Fruit fly (Drosophila melanogaster) whole organism, embryonic: ENCODE data around the gene CG12279.
A peak's percentile ranks its signal among the peaks of the same experiment; 100 is the strongest.

Source experiments
- Ada2b ChIP-seq: fragments of 200-800 bp; sonication (Bioruptor generic); IDR thresholded peaks from 2 replicates; pipeline ENCODE4 v1.3.6; 2022; ENCODE audit warnings: missing biosample characterization, missing genetic modification characterization
- B-H1 ChIP-seq: fragments of 200-800 bp; sonication (Bioruptor generic); IDR thresholded peaks from 3 replicates; pipeline ENCODE4 v1.3.6; 2022; ENCODE audit warnings: missing biosample characterization, missing genetic modification characterization
- CG1024 ChIP-seq: fragments of 200-800 bp; sonication (Bioruptor generic); IDR thresholded peaks from 2 replicates; pipeline ENCODE4 v1.3.6; 2022; ENCODE audit warnings: missing biosample characterization, missing genetic modification characterization
- CG10431 ChIP-seq: fragments of 200-800 bp; sonication (Bioruptor generic); optimal IDR thresholded peaks from 3 replicates; lab custom pipeline; 2018; ENCODE audit warnings: missing biosample characterization, mild to moderate bottlenecking, missing genetic modification characterization
- CG10565 ChIP-seq: fragments of 200-800 bp; sonication (Bioruptor generic); optimal IDR thresholded peaks from 3 replicates; lab custom pipeline; 2016; ENCODE audit warnings: missing biosample characterization, mild to moderate bottlenecking, missing genetic modification characterization
- CG10979 ChIP-seq: fragments of 200-800 bp; sonication (Bioruptor generic); optimal IDR thresholded peaks from 2 replicates; lab custom pipeline; 2018; ENCODE audit warnings: missing biosample characterization, mild to moderate bottlenecking, missing genetic modification characterization, moderate library complexity
- CG11093 ChIP-seq: fragments of 200-800 bp; sonication (Bioruptor generic); IDR thresholded peaks from 3 replicates; pipeline ENCODE4 v1.3.6; 2022; ENCODE audit warnings: missing biosample characterization, missing genetic modification characterization
- CG11723 ChIP-seq: fragments of 200-800 bp; sonication (Bioruptor generic); optimal IDR thresholded peaks from 2 replicates; lab custom pipeline; 2017; ENCODE audit warnings: missing biosample characterization, mild to moderate bottlenecking, missing genetic modification characterization
- CG12236 ChIP-seq: fragments of 200-800 bp; sonication (Bioruptor generic); optimal IDR thresholded peaks from 2 replicates; lab custom pipeline; 2016; ENCODE audit warnings: missing biosample characterization, missing genetic modification characterization
- CG1233 ChIP-seq: fragments of 200-800 bp; sonication (Bioruptor generic); optimal IDR thresholded peaks from 4 replicates; lab custom pipeline; 2018; ENCODE audit warnings: missing biosample characterization, mild to moderate bottlenecking, missing genetic modification characterization
- CG12391 ChIP-seq: fragments of 200-800 bp; sonication (Bioruptor generic); optimal IDR thresholded peaks from 3 replicates; lab custom pipeline; 2018; ENCODE audit warnings: missing biosample characterization, mild to moderate bottlenecking, missing genetic modification characterization, moderate library complexity
- CG13123 ChIP-seq: fragments of 200-800 bp; sonication (Bioruptor generic); optimal IDR thresholded peaks from 2 replicates; lab custom pipeline; 2016; ENCODE audit warnings: missing biosample characterization, missing genetic modification characterization
- CG13296 ChIP-seq: fragments of 200-800 bp; sonication (Bioruptor generic); optimal IDR thresholded peaks from 3 replicates; lab custom pipeline; 2018; ENCODE audit warnings: missing biosample characterization, mild to moderate bottlenecking, missing genetic modification characterization
- CG13424 ChIP-seq: fragments of 200-800 bp; sonication (Bioruptor generic); optimal IDR thresholded peaks from 2 replicates; lab custom pipeline; 2019; ENCODE audit warnings: missing biosample characterization, mild to moderate bottlenecking, missing genetic modification characterization, moderate library complexity
- CG13624 ChIP-seq: fragments of 200-800 bp; sonication (Bioruptor generic); optimal IDR thresholded peaks from 2 replicates; lab custom pipeline; 2016; ENCODE audit warnings: missing biosample characterization, missing genetic modification characterization
- CG1647 ChIP-seq: fragments of 200-800 bp; sonication (Bioruptor generic); optimal IDR thresholded peaks from 3 replicates; lab custom pipeline; 2016; ENCODE audit warnings: missing biosample characterization, missing genetic modification characterization
- CG17359 ChIP-seq: fragments of 200-800 bp; sonication (Bioruptor generic); optimal IDR thresholded peaks from 3 replicates; lab custom pipeline; 2018; ENCODE audit warnings: missing biosample characterization, mild to moderate bottlenecking, missing genetic modification characterization, moderate library complexity
- CG17612 ChIP-seq: fragments of 200-800 bp; sonication (Bioruptor generic); IDR thresholded peaks from 2 replicates; pipeline ENCODE4 v1.3.6; 2022; ENCODE audit warnings: missing biosample characterization, missing genetic modification characterization
- CG18599 ChIP-seq: fragments of 200-800 bp; sonication (Bioruptor generic); optimal IDR thresholded peaks from 3 replicates; lab custom pipeline; 2017; ENCODE audit warnings: missing biosample characterization, missing genetic modification characterization, mild to moderate bottlenecking, moderate library complexity, missing genetic modification reagents
- CG2116 ChIP-seq: fragments of 200-800 bp; sonication (Bioruptor generic); optimal IDR thresholded peaks from 3 replicates; lab custom pipeline; 2018; ENCODE audit warnings: missing biosample characterization, mild to moderate bottlenecking, missing genetic modification characterization
- CG32772 ChIP-seq: fragments of 200-800 bp; sonication (Bioruptor generic); IDR thresholded peaks from 2 replicates; pipeline ENCODE4 v1.3.6; 2022; ENCODE audit warnings: missing biosample characterization, missing genetic modification characterization
- CG3407 ChIP-seq: fragments of 200-800 bp; sonication (Bioruptor generic); optimal IDR thresholded peaks from 2 replicates; lab custom pipeline; 2018; ENCODE audit warnings: missing biosample characterization, mild to moderate bottlenecking, missing genetic modification characterization
- CG34224 ChIP-seq: fragments of 200-800 bp; sonication (Bioruptor generic); IDR thresholded peaks from 3 replicates; pipeline ENCODE4 v1.3.6; 2022; ENCODE audit warnings: missing biosample characterization, missing genetic modification characterization; ENCODE audit not compliant: partially characterized antibody
- CG3847 ChIP-seq: fragments of 200-800 bp; sonication (Bioruptor generic); IDR thresholded peaks from 2 replicates; pipeline ENCODE4 v1.3.6; 2022; ENCODE audit warnings: missing biosample characterization, missing genetic modification characterization
- CG43689 ChIP-seq: fragments of 200-800 bp; sonication (Bioruptor generic); IDR thresholded peaks from 2 replicates; pipeline ENCODE4 v1.3.6; 2022; ENCODE audit warnings: missing biosample characterization, missing genetic modification characterization
- CG4404 ChIP-seq: fragments of 200-800 bp; sonication (Bioruptor generic); IDR thresholded peaks from 2 replicates; pipeline ENCODE4 v1.3.6; 2022; ENCODE audit warnings: missing biosample characterization, missing genetic modification characterization
- CG4617 ChIP-seq: fragments of 200-800 bp; sonication (Bioruptor generic); optimal IDR thresholded peaks from 3 replicates; lab custom pipeline; 2016; ENCODE audit warnings: missing biosample characterization, missing genetic modification characterization, borderline replicate concordance
- D ChIP-seq, 2 experiments: fragments of 200-800 bp in 1 of 2; fragments of >200 bp in 1 of 2; sonication (Bioruptor generic) in 1 of 2; optimal IDR thresholded peaks; 2 replicates in 1 of 2; 3 replicates in 1 of 2; lab custom pipeline; 2017; ENCODE audit warnings: mild to moderate bottlenecking in 1 of 2, missing biosample characterization in 1 of 2, missing genetic modification characterization in 1 of 2, missing genetic modification reagents in 1 of 2
- ERR ChIP-seq: fragments of 200-800 bp; sonication (Bioruptor generic); optimal IDR thresholded peaks from 2 replicates; lab custom pipeline; 2016; ENCODE audit warnings: missing biosample characterization, missing genetic modification characterization
- HLH3B ChIP-seq: fragments of 200-800 bp; sonication (Bioruptor generic); IDR thresholded peaks from 2 replicates; pipeline ENCODE4 v1.3.6; 2022; ENCODE audit warnings: missing biosample characterization, missing genetic modification characterization
- HLH54F ChIP-seq: fragments of 200-800 bp; sonication (Bioruptor generic); optimal IDR thresholded peaks from 3 replicates; lab custom pipeline; 2016; ENCODE audit warnings: missing biosample characterization, missing genetic modification characterization
- NK7.1 ChIP-seq: fragments of 200-800 bp; sonication (Bioruptor generic); optimal IDR thresholded peaks from 3 replicates; lab custom pipeline; 2016; ENCODE audit warnings: missing biosample characterization, missing genetic modification characterization
- Nf-YA ChIP-seq: fragments of 200-800 bp; sonication (Bioruptor generic); IDR thresholded peaks from 2 replicates; pipeline ENCODE4 v1.3.6; 2022; ENCODE audit warnings: missing biosample characterization, missing genetic modification characterization
- Xrp1 ChIP-seq: fragments of 200-800 bp; sonication (Bioruptor generic); IDR thresholded peaks from 2 replicates; pipeline ENCODE4 v1.3.6; 2022; ENCODE audit warnings: missing biosample characterization, missing genetic modification characterization
- abd-A ChIP-seq: fragments of 200-800 bp; sonication (Bioruptor generic); optimal IDR thresholded peaks from 3 replicates; lab custom pipeline; 2019; ENCODE audit warnings: missing biosample characterization, mild to moderate bottlenecking, missing genetic modification characterization, moderate library complexity
- ara ChIP-seq: fragments of 200-800 bp; sonication (Bioruptor generic); IDR thresholded peaks from 2 replicates; pipeline ENCODE4 v1.3.6; 2022; ENCODE audit warnings: missing biosample characterization, missing genetic modification characterization
- cas ChIP-seq: fragments of 200-800 bp; sonication (Bioruptor generic); IDR thresholded peaks from 2 replicates; pipeline ENCODE4 v1.3.6; 2022; ENCODE audit warnings: missing biosample characterization, missing genetic modification characterization
- ci ChIP-seq: fragments of 200-800 bp; sonication (Bioruptor generic); IDR thresholded peaks from 3 replicates; pipeline ENCODE4 v1.3.6; 2022; ENCODE audit warnings: missing biosample characterization, missing genetic modification characterization
- dysf ChIP-seq: fragments of 200-800 bp; sonication (Bioruptor generic); IDR thresholded peaks from 3 replicates; pipeline ENCODE4 v1.3.6; 2022; ENCODE audit warnings: missing biosample characterization, missing genetic modification characterization
- ems ChIP-seq: fragments of 200-800 bp; sonication (Bioruptor generic); optimal IDR thresholded peaks from 3 replicates; lab custom pipeline; 2016; ENCODE audit warnings: missing biosample characterization, missing genetic modification characterization
- gfzf ChIP-seq: fragments of 200-800 bp; sonication (Bioruptor generic); optimal IDR thresholded peaks from 2 replicates; lab custom pipeline; 2016; ENCODE audit warnings: missing biosample characterization, mild to moderate bottlenecking, missing genetic modification characterization, moderate library complexity
- lov ChIP-seq, 2 experiments: fragments of 200-800 bp in 1 of 2; fragments of >200 bp in 1 of 2; sonication (Bioruptor generic) in 1 of 2; IDR thresholded peaks in 1 of 2; optimal IDR thresholded peaks in 1 of 2; 2 replicates in 1 of 2; 3 replicates in 1 of 2; pipeline versions ENCODE4 v1.3.6 to Lab custom; 2017 to 2022; ENCODE audit warnings: missing biosample characterization in 1 of 2, missing genetic modification characterization in 1 of 2
- nau ChIP-seq: fragments of 200-800 bp; sonication (Bioruptor generic); optimal IDR thresholded peaks from 3 replicates; lab custom pipeline; 2017; ENCODE audit warnings: missing biosample characterization, mild to moderate bottlenecking, missing genetic modification characterization, missing genetic modification reagents
- odd ChIP-seq: fragments of 200-800 bp; sonication (Bioruptor generic); optimal IDR thresholded peaks from 2 replicates; lab custom pipeline; 2017; ENCODE audit warnings: missing biosample characterization, mild to moderate bottlenecking, missing genetic modification characterization
- ranshi ChIP-seq: fragments of 200-800 bp; sonication (Bioruptor generic); IDR thresholded peaks from 2 replicates; pipeline ENCODE4 v1.3.6; 2022; ENCODE audit warnings: missing biosample characterization, missing genetic modification characterization
- sqz ChIP-seq: fragments of 200-800 bp; sonication (Bioruptor generic); optimal IDR thresholded peaks from 3 replicates; lab custom pipeline; 2018; ENCODE audit warnings: missing biosample characterization, mild to moderate bottlenecking, missing genetic modification characterization
- ssp ChIP-seq: fragments of 200-800 bp; sonication (Bioruptor generic); IDR thresholded peaks from 2 replicates; pipeline ENCODE4 v1.3.6; 2022; ENCODE audit warnings: missing biosample characterization, missing genetic modification characterization
- stwl ChIP-seq: fragments of 200-800 bp; sonication (Bioruptor generic); optimal IDR thresholded peaks from 3 replicates; lab custom pipeline; 2018; ENCODE audit warnings: missing biosample characterization, mild to moderate bottlenecking, missing genetic modification characterization, moderate library complexity
- tup ChIP-seq: fragments of 200-800 bp; sonication (Bioruptor generic); optimal IDR thresholded peaks from 2 replicates; lab custom pipeline; 2016; ENCODE audit warnings: missing biosample characterization, mild to moderate bottlenecking, missing genetic modification characterization, moderate library complexity
- zfh2 ChIP-seq: fragments of 200-800 bp; sonication (Bioruptor generic); optimal IDR thresholded peaks from 2 replicates; lab custom pipeline; 2016; ENCODE audit warnings: missing biosample characterization, missing genetic modification characterization

Gene CG12279

DNA sequence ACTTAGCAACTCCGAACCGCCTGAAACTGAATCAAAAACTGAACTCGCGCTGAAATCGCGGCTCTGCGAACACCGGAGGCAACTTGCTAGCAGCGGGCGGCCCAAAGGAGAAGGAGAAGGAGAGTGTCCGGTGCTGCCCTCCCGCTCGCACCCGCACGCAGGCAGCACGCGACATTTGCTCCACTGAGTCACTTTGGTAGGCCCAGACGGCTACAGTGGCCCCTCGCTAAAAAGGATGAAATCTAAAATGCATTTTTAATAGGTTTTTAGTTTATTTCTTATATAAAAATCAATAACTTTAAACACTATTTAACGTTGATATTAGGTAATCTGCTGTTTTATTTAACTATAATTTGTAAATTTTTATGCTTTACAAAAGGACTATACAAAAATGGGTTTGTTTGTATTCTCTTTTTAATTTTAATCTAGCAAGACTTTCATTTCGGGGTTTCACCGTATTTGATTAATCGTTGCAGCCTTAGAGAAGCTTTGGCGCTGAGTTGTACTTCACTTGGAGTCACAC, 17.6 kb downstream of the CG12279 start, which contains the start of gene Men (continued):
- TF ChIP-seq ci (GFP tag; lab: Robert Waterston, UW) (0 out of 3 replicates have a peak, but pooled peaks have one; percentile 24), CG10979 (tag; lab: Kevin White, UChicago) (peak; percentile 62), cas (GFP tag; lab: Robert Waterston, UW) (no peak), stwl (tag; lab: Kevin White, UChicago) (no peak), CG4617 (GFP tag; lab: Kevin White, UChicago) (no peak), CG3847 (GFP tag; lab: Robert Waterston, UW) (no peak), gfzf (GFP tag; lab: Kevin White, UChicago) (no peak), CG13296 (GFP tag; lab: Kevin White, UChicago) (peak; percentile 74), B-H1 (GFP tag; lab: Robert Waterston, UW) (0 out of 3 replicates have a peak, but pooled peaks have one; percentile 22), nau (GFP tag; lab: Kevin White, UChicago) (no peak), sqz (peak; percentile 27), CG12236 (GFP tag; lab: Kevin White, UChicago) (no peak), Xrp1 (GFP tag; lab: Robert Waterston, UW) (peak; percentile 68), CG13123 (GFP tag; lab: Kevin White, UChicago) (no peak), HLH54F (no peak), CG13424 (tag; lab: Kevin White, UChicago) (peak; percentile 82), CG17612 (no peak), CG1647 (GFP tag; lab: Kevin White, UChicago) (no peak), ems (GFP tag; lab: Kevin White, UChicago) (peak; percentile 19), CG1233 (GFP tag; lab: Kevin White, UChicago) (no peak), ERR (GFP tag; lab: Kevin White, UChicago) (no peak), NK7.1 (no peak), CG2116 (GFP tag; lab: Kevin White, UChicago) (no peak), CG4404 (GFP tag; lab: Robert Waterston, UW) (no peak), CG10431 (no peak), CG11093 (GFP tag; lab: Robert Waterston, UW) (peak; percentile 49; the same call in 1 of the 3 replicates), CG12391 (peak; percentile 61), D (optimal IDR thresholded peaks at IDR 0.05; lab: Kevin White, UChicago) (no peak), D (GFP tag; optimal IDR thresholded peaks at IDR 0.05; lab: Kevin White, UChicago) (peak; percentile 34), ranshi (GFP tag; lab: Robert Waterston, UW) (peak; percentile 65), CG1024 (GFP tag; lab: Robert Waterston, UW) (no peak), CG34224 (GFP tag; lab: Robert Waterston, UW) (no peak), CG18599 (GFP tag; lab: Kevin White, UChicago) (peak; percentile 61), HLH3B (GFP tag; lab: Robert Waterston, UW) (peak; percentile 66), lov (optimal IDR thresholded peaks at IDR 0.05; lab: Kevin White, UChicago) (no peak), lov (GFP tag; IDR thresholded peaks at IDR 0.05; lab: Robert Waterston, UW) (no peak), CG10565 (GFP tag; lab: Kevin White, UChicago) (no peak), Ada2b (GFP tag; lab: Robert Waterston, UW) (peak; percentile 65), CG3407 (GFP tag; lab: Kevin White, UChicago) (peak; percentile 37), abd-A (no peak), CG32772 (GFP tag; lab: Robert Waterston, UW) (peak; percentile 27; the same call in 1 of the 2 replicates), tup (no peak), ara (0 out of 2 replicates have a peak, but pooled peaks have one; percentile 9), CG43689 (GFP tag; lab: Robert Waterston, UW) (no peak), odd (GFP tag; lab: Kevin White, UChicago) (peak; percentile 46), CG13624 (GFP tag; lab: Kevin White, UChicago) (no peak), CG17359 (tag; lab: Kevin White, UChicago) (peak; percentile 61), zfh2 (GFP tag; lab: Kevin White, UChicago) (no peak), Nf-YA (GFP tag; lab: Robert Waterston, UW) (peak; percentile 61), dysf (GFP tag; lab: Robert Waterston, UW) (peak; percentile 80), ssp (GFP tag; lab: Robert Waterston, UW) (peak; percentile 49), CG11723 (GFP tag; lab: Kevin White, UChicago) (no peak)
